Fruit fly (Drosophila melanogaster) whole organism, embryonic: Measurements from ENCODE around the gene CG46304.

Experiments
- CG15073 ChIP-seq: fragments of 200-800 bp; sonication (Bioruptor generic); optimal IDR thresholded peaks from 2 replicates; lab custom pipeline; 2016; ENCODE audit warnings: missing biosample characterization, missing genetic modification characterization
- CG18476 ChIP-seq: fragments of 200-800 bp; sonication (Bioruptor generic); optimal IDR thresholded peaks from 2 replicates; lab custom pipeline; 2016; ENCODE audit warnings: missing biosample characterization, mild to moderate bottlenecking, missing genetic modification characterization
- CG2120 ChIP-seq: fragments of 200-800 bp; sonication (Bioruptor generic); optimal IDR thresholded peaks from 3 replicates; lab custom pipeline; 2016; ENCODE audit warnings: missing biosample characterization, missing genetic modification characterization
- CG7271 ChIP-seq: fragments of 200-800 bp; sonication (Bioruptor generic); optimal IDR thresholded peaks from 2 replicates; lab custom pipeline; 2018; ENCODE audit warnings: missing biosample characterization, mild to moderate bottlenecking, missing genetic modification characterization, moderate library complexity
- HLH54F ChIP-seq: fragments of 200-800 bp; sonication (Bioruptor generic); optimal IDR thresholded peaks from 3 replicates; lab custom pipeline; 2016; ENCODE audit warnings: missing biosample characterization, missing genetic modification characterization
- MTF-1 ChIP-seq: fragments of 200-800 bp; sonication (Bioruptor generic); optimal IDR thresholded peaks from 2 replicates; lab custom pipeline; 2018; ENCODE audit warnings: missing biosample characterization, mild to moderate bottlenecking, missing genetic modification characterization, borderline replicate concordance
- pb ChIP-seq: fragments of 200-800 bp; sonication (Bioruptor generic); optimal IDR thresholded peaks from 3 replicates; lab custom pipeline; 2016; ENCODE audit warnings: missing biosample characterization, missing genetic modification characterization

- no peak for TF ChIP-seq HLH54F (GFP tag; lab: Kevin White, UChicago)
- TF ChIP-seq CG7271 (tag; lab: Kevin White, UChicago): no peak
- no peak for TF ChIP-seq CG2120 (GFP tag; lab: Kevin White, UChicago)
- TF ChIP-seq CG15073 (GFP tag; lab: Kevin White, UChicago): no peak
- no peak for TF ChIP-seq CG18476 (GFP tag; lab: Kevin White, UChicago)
- no peak for TF ChIP-seq pb (GFP tag; lab: Kevin White, UChicago)
- no peak for TF ChIP-seq MTF-1 (GFP tag; lab: Kevin White, UChicago)
These were observed 48.1 kb upstream of the CG46304 start for dm6 chr2L:18897992-18898391.
